Fruit fly (Drosophila melanogaster) whole organism, pupa: ENCODE measurements around the gene CG46396.

ENCODE experiments used
- CG10348 ChIP-seq: fragments of 200-800 bp; sonication (Bioruptor generic); IDR thresholded peaks from 2 replicates; pipeline ENCODE4 v1.3.6; 2022; ENCODE audit warnings: missing biosample characterization, missing genetic modification characterization
- CG12605 ChIP-seq: fragments of 200-800 bp; sonication (Bioruptor generic); IDR thresholded peaks from 2 replicates; pipeline ENCODE4 v1.3.6; 2022; ENCODE audit warnings: missing biosample characterization, missing genetic modification characterization
- CG13204 ChIP-seq: fragments of 200-800 bp; sonication (Bioruptor generic); optimal IDR thresholded peaks from 2 replicates; lab custom pipeline; 2018; ENCODE audit warnings: missing biosample characterization, mild to moderate bottlenecking, missing genetic modification characterization, moderate library complexity
- CG14655 ChIP-seq: fragments of 200-800 bp; sonication (Bioruptor generic); optimal IDR thresholded peaks from 3 replicates; lab custom pipeline; 2017; ENCODE audit warnings: mild to moderate bottlenecking, missing biosample characterization, missing genetic modification reagents, missing genetic modification characterization
- CG15710 ChIP-seq: fragments of 200-800 bp; sonication (Bioruptor generic); optimal IDR thresholded peaks from 2 replicates; lab custom pipeline; 2018; ENCODE audit warnings: missing biosample characterization, mild to moderate bottlenecking, missing genetic modification characterization, moderate library complexity
- CG17806 ChIP-seq: fragments of 200-800 bp; sonication (Bioruptor generic); optimal IDR thresholded peaks from 2 replicates; lab custom pipeline; 2018; ENCODE audit warnings: missing biosample characterization, mild to moderate bottlenecking, missing genetic modification characterization, moderate library complexity
- CG32121 ChIP-seq: fragments of 200-800 bp; sonication (Bioruptor generic); IDR thresholded peaks from 2 replicates; pipeline ENCODE4 v1.3.6; 2022; ENCODE audit warnings: missing biosample characterization, missing genetic modification characterization
- CG34367 ChIP-seq: fragments of 200-800 bp; sonication (Bioruptor generic); optimal IDR thresholded peaks from 2 replicates; lab custom pipeline; 2018; ENCODE audit warnings: missing biosample characterization, mild to moderate bottlenecking, missing genetic modification characterization
- CG4496 ChIP-seq: fragments of 200-800 bp; sonication (Bioruptor generic); IDR thresholded peaks from 3 replicates; pipeline ENCODE4 v1.3.6; 2022; ENCODE audit warnings: missing biosample characterization, missing genetic modification characterization
- CG8159 ChIP-seq: fragments of 200-800 bp; sonication (Bioruptor generic); optimal IDR thresholded peaks from 3 replicates; lab custom pipeline; 2018; ENCODE audit warnings: missing biosample characterization, mild to moderate bottlenecking, missing genetic modification characterization, moderate library complexity
- CG8301 ChIP-seq: fragments of 200-800 bp; sonication (Bioruptor generic); optimal IDR thresholded peaks from 2 replicates; lab custom pipeline; 2018; ENCODE audit warnings: missing biosample characterization, mild to moderate bottlenecking, missing genetic modification characterization
- CG9948 ChIP-seq: fragments of 200-800 bp; sonication (Bioruptor generic); optimal IDR thresholded peaks from 2 replicates; lab custom pipeline; 2018; ENCODE audit warnings: missing biosample characterization, mild to moderate bottlenecking, missing genetic modification characterization, moderate library complexity
- D1 ChIP-seq: fragments of 200-800 bp; sonication (Bioruptor generic); optimal IDR thresholded peaks from 2 replicates; lab custom pipeline; 2018; ENCODE audit warnings: missing biosample characterization, mild to moderate bottlenecking, missing genetic modification characterization, moderate library complexity
- EcR ChIP-seq: fragments of 200-800 bp; sonication (Bioruptor generic); optimal IDR thresholded peaks from 3 replicates; lab custom pipeline; 2019; ENCODE audit warnings: missing biosample characterization, missing genetic modification characterization, mild to moderate bottlenecking, moderate library complexity, missing genetic modification reagents
- Ets98B ChIP-seq: fragments of 200-800 bp; sonication (Bioruptor generic); IDR thresholded peaks from 2 replicates; pipeline ENCODE4 v1.3.6; 2022; ENCODE audit warnings: missing biosample characterization, missing genetic modification characterization
- Pif1A ChIP-seq: fragments of 200-800 bp; sonication (Bioruptor generic); optimal IDR thresholded peaks from 3 replicates; lab custom pipeline; 2016; ENCODE audit warnings: missing biosample characterization, missing genetic modification characterization
- Pif1B ChIP-seq: fragments of 200-800 bp; sonication (Bioruptor generic); optimal IDR thresholded peaks from 3 replicates; lab custom pipeline; 2016; ENCODE audit warnings: missing biosample characterization, missing genetic modification characterization
- Snoo ChIP-seq: fragments of 200-800 bp; sonication (Bioruptor generic); optimal IDR thresholded peaks from 3 replicates; lab custom pipeline; 2017; ENCODE audit warnings: missing biosample characterization, mild to moderate bottlenecking, missing genetic modification characterization, inconsistent platforms
- fd96Ca ChIP-seq: fragments of 200-800 bp; sonication (Bioruptor generic); IDR thresholded peaks from 3 replicates; pipeline ENCODE4 v1.3.6; 2022; ENCODE audit warnings: missing biosample characterization, missing genetic modification characterization
- gl ChIP-seq: fragments of 200-800 bp; sonication (Bioruptor generic); optimal IDR thresholded peaks from 2 replicates; lab custom pipeline; 2018; ENCODE audit warnings: missing biosample characterization, mild to moderate bottlenecking, missing genetic modification characterization
- rn ChIP-seq: fragments of 200-800 bp; sonication (Bioruptor generic); IDR thresholded peaks from 2 replicates; pipeline ENCODE4 v1.3.6; 2022; ENCODE audit warnings: missing biosample characterization, missing genetic modification characterization

CG46396 gene

DNA sequence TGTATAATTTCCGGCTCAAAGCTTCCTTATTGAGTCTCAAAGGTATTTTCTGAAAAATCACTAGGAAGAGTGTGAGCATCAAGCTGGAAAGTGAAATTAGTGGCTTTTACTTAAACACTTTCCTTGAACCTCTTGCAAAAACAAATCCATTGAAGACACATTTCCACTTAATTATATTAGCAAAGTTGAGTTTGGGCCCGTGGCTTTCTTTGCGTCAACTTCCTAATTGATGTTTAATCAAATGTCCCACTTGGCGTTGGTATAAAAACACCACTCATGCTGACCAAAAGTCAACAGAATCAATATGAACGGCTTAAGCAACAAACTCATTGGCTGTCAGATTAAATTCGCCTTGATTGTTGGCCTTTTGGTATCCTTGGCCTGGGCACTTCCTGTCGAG lies at the start of gene CG46396:
TSS of gene CG46396 (plus strand) at position 301 of the 400 bp plus-strand sequence.
- TF ChIP-seq CG9948 (tag; lab: Kevin White, UChicago) (no peak), fd96Ca (GFP tag; lab: Robert Waterston, UW) (no peak)

dm6 chr3R:6254438-6254837 lies 49.4 kb upstream of the CG46396 start:
- TF ChIP-seq CG4496 (0 out of 3 replicates have a peak, but pooled peaks have one; percentile 13), CG10348 (GFP tag; lab: Robert Waterston, UW) (no peak), CG32121 (no peak)

DNA sequence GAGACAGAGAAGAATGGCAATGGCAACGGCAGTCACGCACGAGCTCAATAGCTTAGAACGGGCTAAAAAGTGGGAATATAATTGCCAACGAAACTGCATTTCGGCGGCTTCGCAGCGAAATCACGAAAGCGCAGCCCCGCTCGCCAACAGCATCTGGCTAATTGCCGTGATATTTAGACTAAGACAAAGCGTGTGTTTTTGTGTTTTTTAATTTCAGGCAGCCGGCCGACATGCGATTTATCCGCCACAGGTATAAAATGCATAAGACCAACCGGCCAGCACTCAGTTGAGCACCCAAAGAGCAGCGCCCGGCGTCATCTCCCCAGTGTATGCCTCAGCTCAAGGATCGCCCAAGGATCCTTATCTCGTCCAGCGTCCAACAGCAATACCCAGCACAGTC lies 49.0 kb upstream of the CG46396 start, which contains the start of gene Osi8:
TSS of gene Osi8 (plus strand) at position 301 of the 400 bp plus-strand sequence.
- TF ChIP-seq CG8159 (tag; lab: Kevin White, UChicago) (no peak), CG12605 (no peak), CG14655 (no peak), CG17806 (no peak), CG32121 (no peak), EcR (GFP tag; lab: Kevin White, UChicago) (no peak), CG13204 (no peak)
- TF ChIP-seq, all 21 proteins: peak for 0

DNA sequence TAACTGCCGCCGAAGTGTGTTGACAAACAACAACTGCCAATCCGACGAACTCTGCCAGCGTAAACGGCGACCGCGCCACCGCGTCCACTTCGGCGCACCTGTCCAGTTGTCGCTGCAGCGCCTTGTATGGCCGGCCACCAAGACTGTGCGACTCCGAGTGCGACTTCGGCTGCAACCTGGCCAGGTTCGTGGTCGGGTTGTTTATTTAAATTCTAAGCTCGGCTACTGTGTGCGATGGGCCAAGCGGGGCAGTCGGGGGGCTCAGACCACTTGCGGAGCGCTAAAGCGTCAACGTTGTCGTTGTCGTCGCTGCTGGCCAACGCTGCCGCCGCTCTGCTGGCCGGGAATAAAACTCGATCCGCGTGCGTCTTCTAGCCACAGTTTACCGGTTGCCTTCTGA lies 44.0 kb upstream of the CG46396 start, which contains the start of gene Osi9:
TSS of gene Osi9 (plus strand) at position 375 of the 400 bp plus-strand sequence.
- TF ChIP-seq D1 (tag; lab: Kevin White, UChicago) (no peak), CG8301 (tag; lab: Kevin White, UChicago) (no peak), CG34367 (no peak), CG4496 (peak; percentile 71; the same call in 2 of the 3 replicates), CG13204 (peak; percentile 86), Snoo (no peak), Pif1A (no peak), CG9948 (tag; lab: Kevin White, UChicago) (no peak), Pif1B (GFP tag; lab: Kevin White, UChicago) (no peak), CG17806 (no peak), Ets98B (GFP tag; lab: Robert Waterston, UW) (peak; percentile 14; the same call in 1 of the 2 replicates), CG15710 (no peak), CG32121 (no peak), gl (tag; lab: Kevin White, UChicago) (no peak)

DNA sequence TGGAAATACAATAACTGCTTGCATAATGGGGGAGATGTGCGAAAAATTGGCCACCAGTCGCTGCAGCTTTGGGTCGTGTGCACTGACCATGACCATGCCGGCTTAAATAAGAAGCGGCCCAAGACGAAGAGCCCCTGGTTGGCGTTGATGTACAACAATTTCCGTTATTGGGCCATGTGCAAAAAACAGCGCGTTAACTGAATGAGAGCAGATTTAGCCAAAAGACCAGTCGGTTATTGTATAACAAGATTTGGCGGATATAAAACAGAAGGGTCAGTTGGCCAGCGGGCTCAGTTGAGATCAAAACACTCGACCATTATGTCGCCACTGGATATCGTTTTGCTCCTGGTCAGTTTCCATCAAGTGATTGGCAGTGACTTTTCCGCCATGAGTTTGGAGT lies 40.2 kb upstream of the CG46396 start, which contains the start of gene Osi10a:
TSS of gene Osi10a (plus strand) at position 301 of the 400 bp plus-strand sequence.
- no peak for TF ChIP-seq fd96Ca (GFP tag; lab: Robert Waterston, UW)
- TF ChIP-seq Snoo = no peak
- no peak for TF ChIP-seq Ets98B (GFP tag; lab: Robert Waterston, UW)
- no peak for TF ChIP-seq CG4496
- no peak for TF ChIP-seq CG14655
- TF ChIP-seq Pif1A = no peak
- TF ChIP-seq CG9948 (tag; lab: Kevin White, UChicago) = no peak
- no peak for TF ChIP-seq CG13204
- no peak for TF ChIP-seq CG12605
- TF ChIP-seq Pif1B (GFP tag; lab: Kevin White, UChicago) = no peak
- no peak for TF ChIP-seq D1 (tag; lab: Kevin White, UChicago)
- no peak for TF ChIP-seq rn (GFP tag; lab: Robert Waterston, UW)
- no peak for TF ChIP-seq CG32121
- no peak for TF ChIP-seq CG34367
- no peak for TF ChIP-seq gl (tag; lab: Kevin White, UChicago)
- no peak for TF ChIP-seq CG17806
- TF ChIP-seq EcR (GFP tag; lab: Kevin White, UChicago) = no peak
- TF ChIP-seq CG8159 (tag; lab: Kevin White, UChicago) = no peak

DNA sequence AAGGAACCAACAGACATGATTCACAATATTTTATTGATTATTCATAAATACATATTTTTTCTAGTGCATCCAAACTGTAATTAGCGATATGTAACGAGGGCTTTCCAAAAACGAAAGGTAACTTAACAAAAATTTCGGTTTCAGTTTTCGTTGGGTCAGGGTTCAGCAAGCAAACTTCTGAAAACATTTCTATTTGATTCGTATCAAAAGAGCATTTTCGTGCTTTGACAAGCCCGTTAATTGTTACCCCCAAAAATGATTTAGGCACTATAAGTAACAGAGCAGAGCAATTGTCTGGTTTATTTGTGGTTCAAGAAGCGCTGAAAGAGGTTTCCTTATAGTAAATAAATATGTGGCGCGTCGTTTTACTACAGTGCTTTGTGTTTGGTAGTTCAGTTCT lies 37.9 kb upstream of the CG46396 start, which contains the start of gene Osi10b:
TSS of gene Osi10b (plus strand) at position 301 of the 400 bp plus-strand sequence.
- TF ChIP-seq Ets98B (GFP tag; lab: Robert Waterston, UW) (no peak), CG14655 (no peak), Pif1B (GFP tag; lab: Kevin White, UChicago) (no peak), gl (tag; lab: Kevin White, UChicago) (no peak), EcR (GFP tag; lab: Kevin White, UChicago) (no peak), D1 (tag; lab: Kevin White, UChicago) (no peak), CG12605 (no peak), CG15710 (no peak), CG13204 (no peak), CG10348 (GFP tag; lab: Robert Waterston, UW) (no peak), fd96Ca (GFP tag; lab: Robert Waterston, UW) (no peak), CG9948 (tag; lab: Kevin White, UChicago) (no peak), CG17806 (no peak), rn (GFP tag; lab: Robert Waterston, UW) (no peak), CG32121 (no peak), CG8159 (tag; lab: Kevin White, UChicago) (no peak), Snoo (no peak), Pif1A (no peak)

- no peak for TF ChIP-seq D1 (tag; lab: Kevin White, UChicago)
- no peak for TF ChIP-seq Snoo
- TF ChIP-seq CG14655 = no peak
- no peak for TF ChIP-seq EcR (GFP tag; lab: Kevin White, UChicago)
- TF ChIP-seq Ets98B (GFP tag; lab: Robert Waterston, UW) = no peak
- TF ChIP-seq CG12605 = no peak
- TF ChIP-seq CG9948 (tag; lab: Kevin White, UChicago) = no peak
- no peak for TF ChIP-seq Pif1B (GFP tag; lab: Kevin White, UChicago)
- TF ChIP-seq gl (tag; lab: Kevin White, UChicago) = no peak
- no peak for TF ChIP-seq rn (GFP tag; lab: Robert Waterston, UW)
- TF ChIP-seq CG13204 = no peak
- no peak for TF ChIP-seq CG17806
- TF ChIP-seq CG32121 = no peak
- TF ChIP-seq CG8301 (tag; lab: Kevin White, UChicago) = no peak
- TF ChIP-seq CG15710 = no peak
- no peak for TF ChIP-seq fd96Ca (GFP tag; lab: Robert Waterston, UW)
- TF ChIP-seq CG10348 (GFP tag; lab: Robert Waterston, UW) = no peak
- TF ChIP-seq CG4496 = no peak
- no peak for TF ChIP-seq Pif1A
- TF ChIP-seq CG34367 = no peak
Observed at dm6 chr3R:6268657-6269056, 35.2 kb upstream of the CG46396 start, which contains the start of gene Osi11. Gene Osi11 (minus strand): TSS chr3R:6268757.
